Worm (Caenorhabditis elegans) whole organism, mixed stage, embryonic: ENCODE measurements around the gene sru-20.

Experiments used
- M03D4.4 ChIP-seq: sonication (generic microtip); optimal IDR thresholded peaks from 2 replicates; lab custom pipeline; 2017; ENCODE audit warnings: mild to moderate bottlenecking, missing genetic modification characterization, missing compliant biosample characterization
- ceh-43 ChIP-seq: fragments of 200-800 bp; sonication (Bioruptor generic); optimal IDR thresholded peaks from 2 replicates; lab custom pipeline; 2018; ENCODE audit warnings: mild to moderate bottlenecking, missing genetic modification characterization, moderate library complexity, missing compliant biosample characterization
- ces-1 ChIP-seq: fragments of 150-350 bp; optimal IDR thresholded peaks from 2 replicates; lab custom pipeline; 2014; ENCODE audit warnings: missing biosample characterization, missing genetic modification reagents, missing genetic modification characterization
- elt-1 ChIP-seq: sonication (generic microtip); optimal IDR thresholded peaks from 2 replicates; lab custom pipeline; 2017; ENCODE audit warnings: missing genetic modification characterization, mild to moderate bottlenecking, missing compliant biosample characterization, antibody characterized with exemption, moderate library complexity, borderline replicate concordance; ENCODE audit not compliant: insufficient read depth
- lin-13 ChIP-seq: fragments of 150-350 bp; optimal IDR thresholded peaks from 2 replicates; lab custom pipeline; 2014; ENCODE audit warnings: missing biosample characterization, missing genetic modification characterization
- lsy-2 ChIP-seq: fragments of 150-350 bp; optimal IDR thresholded peaks from 2 replicates; lab custom pipeline; 2014; ENCODE audit warnings: missing biosample characterization, missing genetic modification characterization
- nhr-237 ChIP-seq: fragments of 150-350 bp; optimal IDR thresholded peaks from 2 replicates; lab custom pipeline; 2014; ENCODE audit warnings: missing biosample characterization, missing genetic modification characterization
- pha-4 ChIP-seq: fragments of 150-350 bp; optimal IDR thresholded peaks from 2 replicates; lab custom pipeline; 2018; ENCODE audit warnings: missing biosample characterization, missing genetic modification reagents, missing genetic modification characterization
- unc-62 ChIP-seq: fragments of 150-350 bp; optimal IDR thresholded peaks from 2 replicates; lab custom pipeline; 2014; ENCODE audit warnings: missing biosample characterization, missing genetic modification reagents, missing genetic modification characterization
- ztf-11 ChIP-seq: fragments of 150-350 bp; optimal IDR thresholded peaks from 2 replicates; lab custom pipeline; 2014; ENCODE audit warnings: missing biosample characterization, missing genetic modification characterization

DNA sequence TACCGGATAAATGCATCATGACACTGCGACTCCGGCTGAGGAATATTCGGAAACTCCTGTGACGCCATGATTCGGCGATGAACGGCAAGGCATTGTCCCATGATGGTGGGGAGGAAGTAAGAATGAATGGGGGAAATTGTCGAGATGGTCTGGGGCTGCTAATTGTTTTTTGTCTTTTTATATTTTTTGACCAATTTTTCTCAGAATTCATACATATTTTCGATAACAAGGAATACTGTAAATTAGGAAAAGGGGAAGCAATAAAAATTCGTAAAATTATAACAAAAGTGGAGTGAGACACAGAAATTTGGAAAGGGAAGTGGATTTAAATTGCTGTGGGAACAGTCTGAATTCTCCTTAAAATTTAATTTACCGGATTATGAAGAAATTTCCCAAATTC lies 30.1 kb downstream of the sru-20 start, which contains the start of gene eak-4:
- TF ChIP-seq unc-62 (no peak), nhr-237 (no peak), lin-13 (tag; lab: Kevin White, UChicago) (no peak), ceh-43 (GFP tag; lab: Kevin White, UChicago) (no peak), M03D4.4 (tag; lab: Kevin White, UChicago) (no peak), ztf-11 (tag; lab: Kevin White, UChicago) (no peak), elt-1 (tag; lab: Kevin White, UChicago) (no peak), ces-1 (GFP tag; lab: Kevin White, UChicago) (no peak), pha-4 (tag; lab: Kevin White, UChicago) (no peak), lsy-2 (tag; lab: Kevin White, UChicago) (no peak)
